Worm (Caenorhabditis elegans): ENCODE results near the gene M03F8.7.

Gene M03F8.7

DNA sequence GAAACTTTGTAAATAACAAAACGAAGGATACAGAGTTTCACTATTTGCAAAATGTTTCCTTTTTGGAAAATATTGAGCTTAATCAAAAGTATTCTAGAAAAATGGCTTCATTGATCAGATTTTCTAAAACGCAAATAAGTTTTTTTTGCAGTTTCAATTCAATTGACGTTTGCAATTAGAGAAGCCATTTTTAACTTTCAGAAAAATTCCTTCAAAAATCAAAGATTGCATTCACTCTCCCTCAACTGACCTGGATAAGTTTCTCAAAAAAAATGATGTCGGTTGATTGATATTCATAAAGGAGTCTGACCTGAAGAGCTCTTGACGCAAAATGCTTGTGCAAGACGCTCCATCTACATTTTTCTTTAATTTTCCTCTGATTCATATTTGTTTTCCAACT, 37.0 kb downstream of the M03F8.7 start:
- TF ChIP-seq nhr-237 (tag; optimal IDR thresholded peaks at IDR 0.05) (no peak), pqm-1 (tag; optimal IDR thresholded peaks at IDR 0.05) (no peak), nhr-90 (tag; optimal IDR thresholded peaks at IDR 0.05; ENCODE audit: poor library complexity) (no peak), pag-3 (tag; optimal IDR thresholded peaks at IDR 0.05; ENCODE audit: borderline replicate concordance, insufficient read depth) (no peak)

DNA sequence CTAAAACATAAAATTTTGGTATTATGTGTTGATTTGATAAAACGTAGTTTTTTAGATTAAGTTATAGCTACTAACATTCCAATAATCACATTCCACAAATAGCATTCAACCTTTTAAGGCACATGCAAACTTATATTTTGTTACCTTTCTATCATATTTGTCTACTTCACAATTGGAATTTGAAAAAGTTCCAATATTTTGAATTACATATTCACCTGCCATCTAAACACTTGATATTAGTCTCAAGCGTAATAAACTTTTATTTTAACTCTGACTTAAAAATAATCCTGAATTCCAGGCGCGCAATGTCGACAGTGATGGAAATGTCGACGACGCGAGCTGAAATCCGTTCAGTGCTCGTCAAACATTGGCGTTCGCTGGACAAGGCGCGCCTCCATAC, 39.0 kb downstream of the M03F8.7 start, which contains the start of gene acy-2:
Gene acy-2, plus strand, starts transcription at position 301 of the 400 bp plus-strand sequence.
- no peak for TF ChIP-seq swsn-7 (tag; optimal IDR thresholded peaks at IDR 0.05)
- TF ChIP-seq aly-2 (tag; optimal IDR thresholded peaks at IDR 0.05) = no peak
- no peak for TF ChIP-seq lin-13 (GFP tag; optimal IDR thresholded peaks at IDR 0.05)
- no peak for TF ChIP-seq ceh-8 (GFP tag; optimal IDR thresholded peaks at IDR 0.05)
- no peak for TF ChIP-seq lin-15B (tag; optimal IDR thresholded peaks at IDR 0.05)
- TF ChIP-seq ztf-4 (tag; optimal IDR thresholded peaks at IDR 0.05) = no peak
- TF ChIP-seq ces-1 (GFP tag; optimal IDR thresholded peaks at IDR 0.05) = no peak
- TF ChIP-seq nhr-76 (tag; optimal IDR thresholded peaks at IDR 0.05) = no peak
- TF ChIP-seq egl-13 (tag; optimal IDR thresholded peaks at IDR 0.05) = no peak
- TF ChIP-seq elt-2 (tag; optimal IDR thresholded peaks at IDR 0.05) = no peak

DNA sequence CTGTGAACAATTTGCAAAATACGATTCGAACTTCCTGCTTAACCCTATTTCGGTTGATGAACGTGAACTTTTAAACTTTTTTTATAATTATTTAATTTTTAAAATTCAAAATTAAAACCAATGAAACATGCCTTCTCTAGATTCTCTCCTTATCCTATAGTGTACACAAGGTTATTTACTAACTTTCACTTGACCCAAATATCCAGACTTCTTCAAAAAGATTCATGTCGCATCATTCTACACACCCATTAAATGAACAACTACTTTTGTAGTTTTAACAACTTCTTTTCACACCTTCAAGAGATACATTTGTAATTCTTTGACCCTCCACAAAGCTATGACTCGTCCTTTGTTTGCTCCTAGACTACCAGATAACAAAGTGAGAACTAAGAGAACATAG, 46.0 kb downstream of the M03F8.7 start:
- peak; percentile 64 for TF ChIP-seq blmp-1 (tag; optimal IDR thresholded peaks at IDR 0.05)
- no peak for TF ChIP-seq nhr-12 (tag; optimal IDR thresholded peaks at IDR 0.05)

- TF ChIP-seq efl-1 (optimal IDR thresholded peaks at IDR 0.05) (no peak), efl-1 (GFP tag; optimal IDR thresholded peaks at IDR 0.05 in 1 of 2) (peak in 1 of 2 experiments; percentile 46), unc-98 (GFP tag; IDR thresholded peaks at IDR 0.05) (no peak)
Observed at ce11 chrV:5983380-5983779, 46.6 kb downstream of the M03F8.7 start, which contains the start of gene dhs-16. Gene dhs-16 (plus strand): TSS chrV:5983745.

- TF ChIP-seq Y116A8C.19 (tag; optimal IDR thresholded peaks at IDR 0.05; ENCODE audit: borderline replicate concordance) (no peak), ces-1 (GFP tag; optimal IDR thresholded peaks at IDR 0.05) (no peak), aha-1 (tag; optimal IDR thresholded peaks at IDR 0.05) (no peak), nhr-76 (tag; optimal IDR thresholded peaks at IDR 0.05) (no peak), lir-3 (tag; optimal IDR thresholded peaks at IDR 0.05; ENCODE audit: poor library complexity) (no peak), jun-1 (tag; optimal IDR thresholded peaks at IDR 0.05) (no peak), unc-130 (tag; optimal IDR thresholded peaks at IDR 0.05) (no peak)
Observed at ce11 chrV:5984244-5984643, 47.5 kb downstream of the M03F8.7 start.

ce11 chrV:5986755-5987154, 50.0 kb downstream of the M03F8.7 start, which contains the start of gene C10F3.7:
Gene C10F3.7 (minus strand): TSS chrV:5986855.
- no peak for TF ChIP-seq lir-3 (tag; optimal IDR thresholded peaks at IDR 0.05; ENCODE audit: poor library complexity)
- no peak for TF ChIP-seq hlh-17 (GFP tag; optimal IDR thresholded peaks at IDR 0.05; ENCODE audit: borderline replicate concordance)
- TF ChIP-seq fos-1 (tag; optimal IDR thresholded peaks at IDR 0.05) = no peak
- no peak for TF ChIP-seq nhr-28 (tag; optimal IDR thresholded peaks at IDR 0.05)
- no peak for TF ChIP-seq aha-1 (tag; optimal IDR thresholded peaks at IDR 0.05)
- TF ChIP-seq zag-1 (tag; optimal IDR thresholded peaks at IDR 0.05) = no peak
- no peak for TF ChIP-seq nhr-90 (tag; optimal IDR thresholded peaks at IDR 0.05; ENCODE audit: poor library complexity)
- no peak for TF ChIP-seq ceh-82 (tag; optimal IDR thresholded peaks at IDR 0.05)
- TF ChIP-seq nhr-85 (tag) = no peak
- no peak for TF ChIP-seq ztf-4 (tag; optimal IDR thresholded peaks at IDR 0.05)
- TF ChIP-seq tbx-2 (tag; optimal IDR thresholded peaks at IDR 0.05) = no peak
- no peak for TF ChIP-seq efl-1 (optimal IDR thresholded peaks at IDR 0.05)
- TF ChIP-seq efl-1 (GFP tag; optimal IDR thresholded peaks at IDR 0.05 in 1 of 2) = no peak
- TF ChIP-seq hlh-4 (tag; optimal IDR thresholded peaks at IDR 0.05) = no peak
- TF ChIP-seq pag-3 (tag; optimal IDR thresholded peaks at IDR 0.05; ENCODE audit: borderline replicate concordance, insufficient read depth) = no peak
- no peak for TF ChIP-seq nhr-20 (tag; optimal IDR thresholded peaks at IDR 0.05)
- no peak for TF ChIP-seq nhr-77 (tag; optimal IDR thresholded peaks at IDR 0.05)
